Worm (Caenorhabditis elegans) whole organism, L1 larva: ENCODE results near the gene D1044.4.

Source experiments
- C04F5.9 ChIP-seq: sonication (generic microtip); optimal IDR thresholded peaks from 2 replicates; lab custom pipeline; 2016; ENCODE audit warnings: missing genetic modification characterization, missing compliant biosample characterization
- F16B12.6 ChIP-seq: fragments of 150-350 bp; optimal IDR thresholded peaks from 2 replicates; lab custom pipeline; 2014; ENCODE audit warnings: missing biosample characterization, missing genetic modification characterization
- aha-1 ChIP-seq: fragments of 150-350 bp; optimal IDR thresholded peaks from 2 replicates; lab custom pipeline; 2014; ENCODE audit warnings: missing biosample characterization, missing genetic modification characterization
- aly-2 ChIP-seq: fragments of 150-350 bp; optimal IDR thresholded peaks from 2 replicates; lab custom pipeline; 2014; ENCODE audit warnings: missing biosample characterization, missing genetic modification characterization
- ama-1 ChIP-seq: fragments of 150-350 bp; optimal IDR thresholded peaks from 2 replicates; lab custom pipeline; 2014
- ceh-63 ChIP-seq: fragments of 200-800 bp; sonication (Bioruptor generic); optimal IDR thresholded peaks from 2 replicates; lab custom pipeline; 2018; ENCODE audit warnings: mild to moderate bottlenecking, missing genetic modification characterization, missing compliant biosample characterization
- ceh-88 ChIP-seq: fragments of 200-800 bp; sonication (Bioruptor generic); IDR thresholded peaks from 2 replicates; pipeline ENCODE4 v1.3.6; 2022; ENCODE audit warnings: missing genetic modification characterization, missing compliant biosample characterization
- ceh-90 ChIP-seq: sonication (generic microtip); optimal IDR thresholded peaks from 2 replicates; lab custom pipeline; 2016; ENCODE audit warnings: missing genetic modification characterization, missing compliant biosample characterization
- ces-1 ChIP-seq: fragments of 150-350 bp; optimal IDR thresholded peaks from 2 replicates; lab custom pipeline; 2014; ENCODE audit warnings: missing biosample characterization, missing genetic modification reagents, missing genetic modification characterization
- dpl-1 ChIP-seq, 3 experiments: fragments of 150-350 bp in 2 of 3; sonication (generic microtip) in 1 of 3; optimal IDR thresholded peaks; 2 replicates each; lab custom pipeline; 2014 to 2017; ENCODE audit warnings: missing biosample characterization in 3 of 3, missing genetic modification characterization in 3 of 3, missing genetic modification reagents in 3 of 3
- efl-1 ChIP-seq, 4 experiments: fragments of 150-350 bp; optimal IDR thresholded peaks in 3 of 4; peaks in 1 of 4; 1 replicate in 1 of 4; 2 replicates in 3 of 4; lab custom pipeline; 2014; ENCODE audit warnings: missing biosample characterization in 2 of 4, missing genetic modification characterization in 2 of 4, missing genetic modification reagents in 2 of 4
- efl-3 ChIP-seq: fragments of 200-800 bp; sonication (Bioruptor generic); optimal IDR thresholded peaks from 2 replicates; lab custom pipeline; 2018; ENCODE audit warnings: mild to moderate bottlenecking, missing genetic modification characterization, missing compliant biosample characterization
- egl-13 ChIP-seq: sonication (generic microtip); optimal IDR thresholded peaks from 2 replicates; lab custom pipeline; 2016; ENCODE audit warnings: missing genotype, missing genetic modification reagents, missing genetic modification characterization, missing compliant biosample characterization
- ets-5 ChIP-seq: fragments of 200-800 bp; sonication (Bioruptor generic); IDR thresholded peaks from 2 replicates; pipeline ENCODE4 v1.3.6; 2022; ENCODE audit warnings: missing genetic modification characterization, missing compliant biosample characterization
- fkh-4 ChIP-seq: sonication (generic microtip); optimal IDR thresholded peaks from 2 replicates; lab custom pipeline; 2016; ENCODE audit warnings: missing compliant biosample characterization, missing genetic modification characterization, borderline replicate concordance
- fos-1 ChIP-seq: fragments of 150-350 bp; optimal IDR thresholded peaks from 2 replicates; lab custom pipeline; 2014; ENCODE audit warnings: missing biosample characterization, missing genetic modification characterization
- grh-1 ChIP-seq: fragments of 200-800 bp; sonication (Bioruptor generic); IDR thresholded peaks from 2 replicates; pipeline ENCODE4 v1.3.6; 2022; ENCODE audit warnings: missing genetic modification reagents, missing genetic modification characterization, missing compliant biosample characterization
- hlh-4 ChIP-seq: sonication (generic microtip); optimal IDR thresholded peaks from 2 replicates; lab custom pipeline; 2016; ENCODE audit warnings: mild to moderate bottlenecking, missing genetic modification characterization, missing compliant biosample characterization
- isw-1 ChIP-seq: fragments of 200-800 bp; sonication (Bioruptor generic); IDR thresholded peaks from 2 replicates; pipeline ENCODE4 v1.3.6; 2022; ENCODE audit warnings: missing genetic modification characterization, missing compliant biosample characterization
- lin-14 ChIP-seq: fragments of 200-800 bp; sonication (Bioruptor generic); optimal IDR thresholded peaks from 2 replicates; lab custom pipeline; 2018; ENCODE audit warnings: mild to moderate bottlenecking, missing genetic modification characterization, moderate library complexity, missing compliant biosample characterization
- lir-3 ChIP-seq: sonication (generic microtip); optimal IDR thresholded peaks from 2 replicates; lab custom pipeline; 2016; ENCODE audit warnings: mild to moderate bottlenecking, missing genetic modification characterization, moderate library complexity, missing compliant biosample characterization; ENCODE audit not compliant: poor library complexity
- lsy-2 ChIP-seq, 2 experiments: fragments of 150-350 bp; optimal IDR thresholded peaks; 2 replicates each; lab custom pipeline; 2014; ENCODE audit warnings: missing biosample characterization in 2 of 2, missing genetic modification characterization in 2 of 2
- mef-2 ChIP-seq: fragments of 150-350 bp; optimal IDR thresholded peaks from 2 replicates; lab custom pipeline; 2014; ENCODE audit warnings: missing biosample characterization, missing genetic modification characterization
- nhr-12 ChIP-seq: sonication (generic microtip); optimal IDR thresholded peaks from 2 replicates; lab custom pipeline; 2017; ENCODE audit warnings: missing biosample characterization, missing genetic modification characterization
- nhr-20 ChIP-seq: sonication (generic microtip); optimal IDR thresholded peaks from 2 replicates; lab custom pipeline; 2016; ENCODE audit warnings: mild to moderate bottlenecking, missing genetic modification characterization, missing compliant biosample characterization
- nhr-237 ChIP-seq: fragments of 150-350 bp; optimal IDR thresholded peaks from 2 replicates; lab custom pipeline; 2014; ENCODE audit warnings: missing biosample characterization, missing genetic modification characterization
- nhr-28 ChIP-seq: fragments of 150-350 bp; optimal IDR thresholded peaks from 2 replicates; lab custom pipeline; 2014; ENCODE audit warnings: missing biosample characterization, missing genetic modification characterization
- nhr-76 ChIP-seq: sonication (generic microtip); optimal IDR thresholded peaks from 2 replicates; lab custom pipeline; 2017; ENCODE audit warnings: missing biosample characterization, missing genetic modification characterization
- nhr-84 ChIP-seq: sonication (generic microtip); optimal IDR thresholded peaks from 2 replicates; lab custom pipeline; 2017; ENCODE audit warnings: missing biosample characterization, missing genetic modification characterization
- nhr-85 ChIP-seq: sonication (generic microtip); peaks from one replicate; lab custom pipeline; 2016; ENCODE audit warnings: missing genetic modification characterization, inconsistent platforms, missing compliant biosample characterization
- pax-3 ChIP-seq: fragments of 200-800 bp; sonication (Bioruptor generic); optimal IDR thresholded peaks from 2 replicates; lab custom pipeline; 2018; ENCODE audit warnings: mild to moderate bottlenecking, missing genetic modification characterization, moderate library complexity, missing compliant biosample characterization
- pqm-1 ChIP-seq: sonication (generic microtip); optimal IDR thresholded peaks from 3 replicates; lab custom pipeline; 2017; ENCODE audit warnings: missing biosample characterization, missing genetic modification characterization
- rnt-1 ChIP-seq: sonication (generic microtip); optimal IDR thresholded peaks from 2 replicates; lab custom pipeline; 2016; ENCODE audit warnings: mild to moderate bottlenecking, missing genetic modification characterization, moderate library complexity, missing compliant biosample characterization
- snpc-4 ChIP-seq: fragments of 150-350 bp; optimal IDR thresholded peaks from 2 replicates; lab custom pipeline; 2014; ENCODE audit warnings: missing biosample characterization, missing genetic modification characterization
- snu-23 ChIP-seq: sonication (generic microtip); optimal IDR thresholded peaks from 2 replicates; lab custom pipeline; 2016; ENCODE audit warnings: missing genetic modification characterization, missing compliant biosample characterization
- sox-4 ChIP-seq: sonication (generic microtip); optimal IDR thresholded peaks from 2 replicates; lab custom pipeline; 2016; ENCODE audit warnings: missing genetic modification characterization, missing compliant biosample characterization
- sup-37 ChIP-seq: fragments of 200-800 bp; sonication (Bioruptor generic); optimal IDR thresholded peaks from 2 replicates; lab custom pipeline; 2018; ENCODE audit warnings: mild to moderate bottlenecking, missing genetic modification characterization, missing compliant biosample characterization
- tlp-1 ChIP-seq: fragments of 150-350 bp; optimal IDR thresholded peaks from 2 replicates; lab custom pipeline; 2014; ENCODE audit warnings: missing biosample characterization, missing genetic modification characterization
- unc-130 ChIP-seq: fragments of 150-350 bp; optimal IDR thresholded peaks from 2 replicates; lab custom pipeline; 2017; ENCODE audit warnings: missing biosample characterization, missing genetic modification characterization, inconsistent platforms
- zag-1 ChIP-seq: fragments of 150-350 bp; optimal IDR thresholded peaks from 2 replicates; lab custom pipeline; 2014; ENCODE audit warnings: missing biosample characterization, missing genetic modification characterization
- zip-4 ChIP-seq: fragments of 200-800 bp; sonication (Bioruptor generic); optimal IDR thresholded peaks from 2 replicates; lab custom pipeline; 2018; ENCODE audit warnings: mild to moderate bottlenecking, missing genetic modification characterization, moderate library complexity, missing compliant biosample characterization
- ztf-11 ChIP-seq, 2 experiments: sonication (generic microtip); optimal IDR thresholded peaks; 2 replicates each; lab custom pipeline; 2016 to 2017; ENCODE audit warnings: missing genetic modification characterization in 2 of 2, missing biosample characterization in 1 of 2, missing compliant biosample characterization in 1 of 2
- ztf-4 ChIP-seq: fragments of 150-350 bp; optimal IDR thresholded peaks from 2 replicates; lab custom pipeline; 2014; ENCODE audit warnings: missing biosample characterization, missing genetic modification characterization

Gene D1044.4

ce11 chrIII:5563680-5564079 is 41.9 kb upstream of the D1044.4 start (continued):
- TF ChIP-seq ceh-63 (GFP tag; lab: Kevin White, UChicago) (no peak), nhr-76 (tag; lab: Kevin White, UChicago) (no peak), sup-37 (GFP tag; lab: Kevin White, UChicago) (no peak), ztf-4 (tag; lab: Kevin White, UChicago) (no peak), nhr-237 (tag; lab: Kevin White, UChicago) (no peak), C04F5.9 (tag; lab: Kevin White, UChicago) (no peak), pqm-1 (no peak), aly-2 (tag; lab: Kevin White, UChicago) (no peak), zip-4 (GFP tag; lab: Kevin White, UChicago) (no peak), fkh-4 (tag; lab: Kevin White, UChicago) (no peak), unc-130 (no peak), ztf-11 (tag; optimal IDR thresholded peaks at IDR 0.05; lab: Kevin White, UChicago) (no peak), ceh-90 (tag; lab: Kevin White, UChicago) (no peak), ces-1 (GFP tag; lab: Kevin White, UChicago) (no peak), grh-1 (GFP tag; lab: Robert Waterston, UW) (no peak), nhr-12 (no peak), egl-13 (tag; lab: Kevin White, UChicago) (no peak), nhr-20 (tag; lab: Kevin White, UChicago) (peak; percentile 24), F16B12.6 (no peak), snpc-4 (tag; lab: Kevin White, UChicago) (no peak), ets-5 (GFP tag; lab: Robert Waterston, UW) (no peak), nhr-84 (tag; lab: Kevin White, UChicago) (no peak), efl-1 (optimal IDR thresholded peaks at IDR 0.05; lab: Kevin White, UChicago) (peak; percentile 11 to 19), efl-1 (GFP tag; optimal IDR thresholded peaks at IDR 0.05 in 1 of 2; lab: Kevin White, UChicago) (peak in 1 of 2 experiments; percentile 87), zag-1 (tag; lab: Kevin White, UChicago) (no peak), sox-4 (tag; lab: Kevin White, UChicago) (no peak), fos-1 (tag; lab: Kevin White, UChicago) (no peak), snu-23 (GFP tag; lab: Kevin White, UChicago) (peak; percentile 41), dpl-1 (GFP tag; optimal IDR thresholded peaks at IDR 0.05; lab: Kevin White, UChicago) (no peak), isw-1 (GFP tag; lab: Robert Waterston, UW) (no peak), pax-3 (tag; lab: Kevin White, UChicago) (no peak), ceh-88 (GFP tag; lab: Robert Waterston, UW) (no peak), nhr-28 (no peak), aha-1 (tag; lab: Kevin White, UChicago) (no peak), efl-3 (GFP tag; lab: Kevin White, UChicago) (no peak), lir-3 (tag; lab: Kevin White, UChicago) (no peak), tlp-1 (tag; lab: Kevin White, UChicago) (no peak), rnt-1 (tag; lab: Kevin White, UChicago) (peak; percentile 54), hlh-4 (tag; lab: Kevin White, UChicago) (no peak), mef-2 (tag; lab: Kevin White, UChicago) (no peak), ama-1 (lab: Kevin White, UChicago) (no peak), lin-14 (peak; percentile 75), lsy-2 (tag; optimal IDR thresholded peaks at IDR 0.05; lab: Kevin White, UChicago) (peak; percentile 10 to 49)

- TF ChIP-seq ceh-88 (GFP tag; lab: Robert Waterston, UW) (no peak), nhr-85 (peak; percentile 1)
- TF ChIP-seq, all 84 proteins: peak for 1
Measured at ce11 chrIII:5557246-5557819, 35.5 kb upstream of the D1044.4 start, which contains the start of gene rpc-2. TSS of gene rpc-2 (plus strand) at chrIII:5557365.
